Worm (Caenorhabditis elegans) whole organism, young adult: Measurements from ENCODE around the gene C25F6.6.

Experiments
- B0261.1 ChIP-seq: sonication (generic microtip); optimal IDR thresholded peaks from 2 replicates; lab custom pipeline; 2016; ENCODE audit warnings: mild to moderate bottlenecking, missing genetic modification characterization, moderate library complexity, missing compliant biosample characterization
- B0336.3 ChIP-seq: fragments of 200-800 bp; sonication (Bioruptor generic); IDR thresholded peaks from 2 replicates; pipeline ENCODE4 v1.3.6; 2022; ENCODE audit warnings: missing genetic modification characterization, missing compliant biosample characterization
- D2030.7 ChIP-seq: fragments of 200-800 bp; sonication (Bioruptor generic); IDR thresholded peaks from 2 replicates; pipeline ENCODE4 v1.3.6; 2022; ENCODE audit warnings: missing genetic modification reagents, missing genetic modification characterization, missing compliant biosample characterization
- F23B12.7 ChIP-seq: sonication (generic microtip); optimal IDR thresholded peaks from 2 replicates; lab custom pipeline; 2017; ENCODE audit warnings: missing genetic modification characterization, mild to moderate bottlenecking, missing compliant biosample characterization, antibody characterized with exemption, moderate library complexity; ENCODE audit not compliant: insufficient read depth
- F33H1.4 ChIP-seq: fragments of 200-800 bp; sonication (Bioruptor generic); IDR thresholded peaks from 2 replicates; pipeline ENCODE4 v1.3.6; 2022; ENCODE audit warnings: missing genetic modification reagents, missing genetic modification characterization, missing compliant biosample characterization
- F57A8.1 ChIP-seq: fragments of 200-800 bp; sonication (Bioruptor generic); optimal IDR thresholded peaks from 2 replicates; lab custom pipeline; 2018; ENCODE audit warnings: mild to moderate bottlenecking, missing genetic modification characterization, moderate library complexity, missing compliant biosample characterization
- T07F8.4 ChIP-seq: sonication (generic microtip); optimal IDR thresholded peaks from 2 replicates; lab custom pipeline; 2016; ENCODE audit warnings: mild to moderate bottlenecking, missing genetic modification characterization, moderate library complexity, missing compliant biosample characterization
- Y95B8A.8 ChIP-seq: fragments of 200-800 bp; sonication (Bioruptor generic); IDR thresholded peaks from 2 replicates; pipeline ENCODE4 v1.3.6; 2022; ENCODE audit warnings: missing genetic modification reagents, missing genetic modification characterization, missing compliant biosample characterization
- ama-1 ChIP-seq, 3 experiments: fragments of 150-350 bp in 1 of 3; sonication (generic microtip) in 2 of 3; optimal IDR thresholded peaks; 2 replicates each; lab custom pipeline; 2014 to 2018; ENCODE audit warnings: missing biosample characterization in 2 of 3, missing genetic modification characterization in 2 of 3, missing genetic modification reagents in 2 of 3
- aptf-2 ChIP-seq: fragments of 200-800 bp; sonication (Bioruptor generic); conservative IDR thresholded peaks from 2 replicates; pipeline ENCODE4 v1.3.6; 2022; ENCODE audit warnings: missing genetic modification reagents, missing genetic modification characterization, missing compliant biosample characterization
- atf-7 ChIP-seq: sonication (generic microtip); optimal IDR thresholded peaks from 2 replicates; lab custom pipeline; 2017; ENCODE audit warnings: mild to moderate bottlenecking, missing genetic modification characterization, missing compliant biosample characterization
- athp-1 ChIP-seq: sonication (generic microtip); optimal IDR thresholded peaks from 2 replicates; lab custom pipeline; 2017; ENCODE audit warnings: mild to moderate bottlenecking, missing genetic modification characterization, missing compliant biosample characterization
- attf-6 ChIP-seq: fragments of 200-800 bp; sonication (Bioruptor generic); IDR thresholded peaks from 2 replicates; pipeline ENCODE4 v1.3.6; 2022; ENCODE audit warnings: missing genetic modification reagents, missing genetic modification characterization, missing compliant biosample characterization
- cebp-1 ChIP-seq, 2 experiments: fragments of 200-800 bp in 1 of 2; sonication (Bioruptor generic) in 1 of 2; sonication (generic microtip) in 1 of 2; IDR thresholded peaks in 1 of 2; optimal IDR thresholded peaks in 1 of 2; 2 replicates each; pipeline versions ENCODE4 v1.3.6 to Lab custom; 2017 to 2022; ENCODE audit warnings: missing compliant biosample characterization in 2 of 2, missing genetic modification characterization in 2 of 2, mild to moderate bottlenecking in 1 of 2, missing genetic modification reagents in 1 of 2, moderate library complexity in 1 of 2
- cebp-2 ChIP-seq: fragments of 200-800 bp; sonication (Bioruptor generic); IDR thresholded peaks from 2 replicates; pipeline ENCODE4 v1.3.6; 2022; ENCODE audit warnings: missing genetic modification characterization, missing compliant biosample characterization
- ceh-58 ChIP-seq: fragments of 200-800 bp; sonication (Bioruptor generic); IDR thresholded peaks from 2 replicates; pipeline ENCODE4 v1.3.6; 2022; ENCODE audit warnings: missing genetic modification characterization, missing compliant biosample characterization
- chd-7 ChIP-seq: sonication (generic microtip); optimal IDR thresholded peaks from 2 replicates; lab custom pipeline; 2016; ENCODE audit warnings: mild to moderate bottlenecking, missing genetic modification characterization, moderate library complexity, missing compliant biosample characterization
- dox-1 ChIP-seq: fragments of 200-800 bp; sonication (Bioruptor generic); IDR thresholded peaks from 2 replicates; pipeline ENCODE4 v1.3.6; 2022; ENCODE audit warnings: missing genetic modification reagents, missing genetic modification characterization, missing compliant biosample characterization
- efl-1 ChIP-seq: fragments of 150-350 bp; optimal IDR thresholded peaks from 2 replicates; lab custom pipeline; 2014; ENCODE audit warnings: missing biosample characterization, missing genetic modification reagents, missing genetic modification characterization
- ekl-4 ChIP-seq: fragments of 200-800 bp; sonication (Bioruptor generic); IDR thresholded peaks from 2 replicates; pipeline ENCODE4 v1.3.6; 2022; ENCODE audit warnings: missing genetic modification reagents, missing genetic modification characterization, missing compliant biosample characterization
- fkh-3 ChIP-seq: sonication (generic microtip); optimal IDR thresholded peaks from 2 replicates; lab custom pipeline; 2016; ENCODE audit warnings: mild to moderate bottlenecking, missing genetic modification characterization, missing compliant biosample characterization
- gei-17 ChIP-seq: fragments of 200-800 bp; sonication (Bioruptor generic); optimal IDR thresholded peaks from 2 replicates; lab custom pipeline; 2018; ENCODE audit warnings: mild to moderate bottlenecking, missing genetic modification characterization, missing compliant biosample characterization
- him-1 ChIP-seq: sonication (generic microtip); optimal IDR thresholded peaks from 2 replicates; lab custom pipeline; 2016; ENCODE audit warnings: missing genotype, missing genetic modification reagents, missing genetic modification characterization, missing compliant biosample characterization
- hmg-20 ChIP-seq: fragments of 200-800 bp; sonication (Bioruptor generic); IDR thresholded peaks from 2 replicates; pipeline ENCODE4 v1.3.6; 2022; ENCODE audit warnings: missing genetic modification reagents, missing genetic modification characterization, missing compliant biosample characterization
- lin-35 ChIP-seq, 3 experiments: fragments of 150-350 bp in 2 of 3; sonication (generic microtip) in 1 of 3; optimal IDR thresholded peaks; 2 replicates each; lab custom pipeline; 2014 to 2018; ENCODE audit warnings: missing biosample characterization in 3 of 3, missing genetic modification characterization in 3 of 3, missing genetic modification reagents in 3 of 3
- madf-6 ChIP-seq: fragments of 200-800 bp; sonication (Bioruptor generic); IDR thresholded peaks from 2 replicates; pipeline ENCODE4 v1.3.6; 2022; ENCODE audit warnings: missing genetic modification reagents, missing genetic modification characterization, missing compliant biosample characterization
- madf-8 ChIP-seq: fragments of 200-800 bp; sonication (Bioruptor generic); conservative IDR thresholded peaks from 2 replicates; pipeline ENCODE4 v1.3.6; 2022; ENCODE audit warnings: missing genetic modification reagents, missing genetic modification characterization, missing compliant biosample characterization
- nhr-27 ChIP-seq: fragments of 200-800 bp; sonication (Bioruptor generic); optimal IDR thresholded peaks from 2 replicates; lab custom pipeline; 2018; ENCODE audit warnings: mild to moderate bottlenecking, missing genetic modification characterization, moderate library complexity, missing compliant biosample characterization
- nhr-80 ChIP-seq: sonication (generic microtip); optimal IDR thresholded peaks from 2 replicates; lab custom pipeline; 2016; ENCODE audit warnings: missing genetic modification characterization, missing compliant biosample characterization
- nhr-90 ChIP-seq: sonication (generic microtip); optimal IDR thresholded peaks from 2 replicates; lab custom pipeline; 2016; ENCODE audit warnings: missing genotype, mild to moderate bottlenecking, missing genetic modification characterization, missing compliant biosample characterization
- pha-4 ChIP-seq: fragments of 150-350 bp; sonication (generic microtip); optimal IDR thresholded peaks from 2 replicates; lab custom pipeline; 2014; ENCODE audit warnings: missing biosample characterization, missing genetic modification reagents, missing genetic modification characterization
- rec-8 ChIP-seq, 2 experiments: sonication (generic microtip); optimal IDR thresholded peaks; 2 replicates each; lab custom pipeline; 2016; ENCODE audit warnings: mild to moderate bottlenecking in 2 of 2, missing genetic modification characterization in 2 of 2, missing genetic modification reagents in 2 of 2, missing genotype in 2 of 2, missing biosample characterization in 1 of 2, missing compliant biosample characterization in 1 of 2, moderate library complexity in 1 of 2
- repo-1 ChIP-seq: sonication (generic microtip); optimal IDR thresholded peaks from 2 replicates; lab custom pipeline; 2017; ENCODE audit warnings: mild to moderate bottlenecking, missing genetic modification characterization, missing compliant biosample characterization
- snpc-3.4 ChIP-seq: sonication (generic microtip); optimal IDR thresholded peaks from 2 replicates; lab custom pipeline; 2017; ENCODE audit warnings: missing genetic modification characterization, mild to moderate bottlenecking, missing compliant biosample characterization, antibody characterized with exemption, moderate library complexity, missing genotype, missing genetic modification reagents
- snpc-4 ChIP-seq, 5 experiments: fragments of 150-350 bp in 1 of 5; sonication (generic microtip) in 4 of 5; optimal IDR thresholded peaks; 2 replicates each; lab custom pipeline; 2014 to 2018; ENCODE audit warnings: missing genetic modification characterization in 5 of 5, missing biosample characterization in 3 of 5, antibody characterized with exemption in 2 of 5, mild to moderate bottlenecking in 2 of 5, missing compliant biosample characterization in 2 of 5, missing genotype in 2 of 5, moderate library complexity in 2 of 5, missing genetic modification reagents in 1 of 5
- somi-1 ChIP-seq: fragments of 200-800 bp; sonication (Bioruptor generic); optimal IDR thresholded peaks from 2 replicates; lab custom pipeline; 2018; ENCODE audit warnings: mild to moderate bottlenecking, missing genetic modification characterization, missing compliant biosample characterization
- tbx-9 ChIP-seq: sonication (generic microtip); optimal IDR thresholded peaks from 2 replicates; lab custom pipeline; 2016; ENCODE audit warnings: borderline replicate concordance, missing genetic modification characterization, inconsistent platforms, missing compliant biosample characterization
- unc-62 ChIP-seq: fragments of 150-350 bp; optimal IDR thresholded peaks from 2 replicates; lab custom pipeline; 2014; ENCODE audit warnings: missing biosample characterization, missing genetic modification reagents, missing genetic modification characterization
- zfh-2 ChIP-seq: fragments of 200-800 bp; sonication (Bioruptor generic); conservative IDR thresholded peaks from 2 replicates; pipeline ENCODE4 v1.3.6; 2022; ENCODE audit warnings: missing genetic modification reagents, missing genetic modification characterization, missing compliant biosample characterization
- ztf-18 ChIP-seq: sonication (generic microtip); optimal IDR thresholded peaks from 2 replicates; lab custom pipeline; 2016; ENCODE audit warnings: missing genotype, mild to moderate bottlenecking, missing genetic modification characterization, missing compliant biosample characterization
- ztf-22 ChIP-seq: fragments of 200-800 bp; sonication (Bioruptor generic); optimal IDR thresholded peaks from 2 replicates; lab custom pipeline; 2018; ENCODE audit warnings: mild to moderate bottlenecking, missing genetic modification characterization, moderate library complexity, missing compliant biosample characterization
- ztf-25 ChIP-seq: fragments of 200-800 bp; sonication (Bioruptor generic); IDR thresholded peaks from 2 replicates; pipeline ENCODE4 v1.3.6; 2022; ENCODE audit warnings: missing genetic modification reagents, missing genetic modification characterization, missing compliant biosample characterization

Gene C25F6.6

DNA sequence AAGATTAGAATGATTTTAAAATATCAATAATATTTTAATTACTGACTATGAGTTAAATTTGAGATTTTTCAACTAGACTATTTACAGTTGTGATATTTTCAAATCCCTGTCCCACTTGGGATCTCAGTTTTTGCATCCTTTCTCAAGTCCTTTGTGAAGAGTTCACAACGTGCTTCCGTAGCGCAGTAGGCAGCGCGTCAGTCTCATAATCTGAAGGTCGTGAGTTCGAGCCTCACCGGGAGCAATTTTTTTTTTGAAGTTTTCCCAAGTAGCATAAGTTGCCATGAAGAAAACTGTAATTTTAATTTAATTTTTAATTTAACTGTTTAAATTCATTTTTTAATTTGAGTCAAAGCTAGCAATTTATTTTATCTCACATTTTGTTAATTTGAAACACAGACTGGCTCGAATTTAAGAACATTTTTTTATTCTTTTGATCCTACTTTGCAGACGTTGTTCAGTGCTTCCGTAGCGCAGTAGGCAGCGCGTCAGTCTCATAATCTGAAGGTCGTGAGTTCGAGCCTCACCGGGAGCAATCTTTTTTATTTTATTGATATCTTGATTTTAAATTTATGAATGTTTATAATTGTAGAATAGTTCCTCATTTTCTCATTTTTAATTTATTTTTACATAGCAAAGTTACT is 34.8 kb upstream of the C25F6.6 start (continued):
- TF ChIP-seq pha-4 (tag; lab: Kevin White, UChicago) = no peak
- TF ChIP-seq hmg-20 = no peak
- no peak for TF ChIP-seq ekl-4 (GFP tag; lab: Robert Waterston, UW)
- TF ChIP-seq attf-6 (GFP tag; lab: Robert Waterston, UW) = no peak
- TF ChIP-seq aptf-2 (GFP tag; lab: Robert Waterston, UW) = no peak
- no peak for TF ChIP-seq lin-35 (GFP tag; optimal IDR thresholded peaks at IDR 0.05; lab: Kevin White, UChicago)
- no peak for TF ChIP-seq cebp-2 (GFP tag; lab: Robert Waterston, UW)
- TF ChIP-seq dox-1 (GFP tag; lab: Robert Waterston, UW) = peak; percentile 62
- no peak for TF ChIP-seq nhr-27 (tag; lab: Kevin White, UChicago)
- TF ChIP-seq D2030.7 = peak; percentile 73; the same call in 1 of the 2 replicates
- TF ChIP-seq ztf-22 (GFP tag; lab: Kevin White, UChicago) = no peak
- TF ChIP-seq ztf-25 = 0 out of 2 replicates have a peak, but pooled peaks have one; percentile 28
- TF ChIP-seq somi-1 (GFP tag; lab: Kevin White, UChicago) = no peak
- TF ChIP-seq zfh-2 (GFP tag; lab: Robert Waterston, UW) = no peak
- TF ChIP-seq unc-62 (GFP tag; lab: Kevin White, UChicago) = no peak
- no peak for TF ChIP-seq F33H1.4
- TF ChIP-seq ama-1 (optimal IDR thresholded peaks at IDR 0.05; lab: Kevin White, UChicago) = no peak
- TF ChIP-seq ama-1 (GFP tag; optimal IDR thresholded peaks at IDR 0.05; lab: Kevin White, UChicago) = no peak
- TF ChIP-seq snpc-3.4 (tag; lab: Kevin White, UChicago) = peak; percentile 63
- TF ChIP-seq efl-1 = no peak
- no peak for TF ChIP-seq F57A8.1 (GFP tag; lab: Kevin White, UChicago)
- TF ChIP-seq chd-7 = no peak
- no peak for TF ChIP-seq madf-8
- no peak for TF ChIP-seq ceh-58 (GFP tag; lab: Robert Waterston, UW)
- TF ChIP-seq nhr-90 = peak; percentile 60
- TF ChIP-seq repo-1 = no peak
- TF ChIP-seq gei-17 (GFP tag; lab: Kevin White, UChicago) = no peak
- TF ChIP-seq Y95B8A.8 (GFP tag; lab: Robert Waterston, UW) = no peak
- no peak for TF ChIP-seq B0336.3 (GFP tag; lab: Robert Waterston, UW)
- TF ChIP-seq rec-8 (tag; optimal IDR thresholded peaks at IDR 0.05; lab: Kevin White, UChicago) = peak in 1 of 2 experiments; percentile 13
- no peak for TF ChIP-seq T07F8.4
- no peak for TF ChIP-seq madf-6
- no peak for TF ChIP-seq tbx-9 (tag; lab: Kevin White, UChicago)
- TF ChIP-seq him-1 (tag; lab: Kevin White, UChicago) = peak; percentile 68
- no peak for TF ChIP-seq atf-7
- TF ChIP-seq B0261.1 = peak; percentile 78
- TF ChIP-seq F23B12.7 (tag; lab: Kevin White, UChicago) = no peak
- TF ChIP-seq fkh-3 (tag; lab: Kevin White, UChicago) = no peak

DNA sequence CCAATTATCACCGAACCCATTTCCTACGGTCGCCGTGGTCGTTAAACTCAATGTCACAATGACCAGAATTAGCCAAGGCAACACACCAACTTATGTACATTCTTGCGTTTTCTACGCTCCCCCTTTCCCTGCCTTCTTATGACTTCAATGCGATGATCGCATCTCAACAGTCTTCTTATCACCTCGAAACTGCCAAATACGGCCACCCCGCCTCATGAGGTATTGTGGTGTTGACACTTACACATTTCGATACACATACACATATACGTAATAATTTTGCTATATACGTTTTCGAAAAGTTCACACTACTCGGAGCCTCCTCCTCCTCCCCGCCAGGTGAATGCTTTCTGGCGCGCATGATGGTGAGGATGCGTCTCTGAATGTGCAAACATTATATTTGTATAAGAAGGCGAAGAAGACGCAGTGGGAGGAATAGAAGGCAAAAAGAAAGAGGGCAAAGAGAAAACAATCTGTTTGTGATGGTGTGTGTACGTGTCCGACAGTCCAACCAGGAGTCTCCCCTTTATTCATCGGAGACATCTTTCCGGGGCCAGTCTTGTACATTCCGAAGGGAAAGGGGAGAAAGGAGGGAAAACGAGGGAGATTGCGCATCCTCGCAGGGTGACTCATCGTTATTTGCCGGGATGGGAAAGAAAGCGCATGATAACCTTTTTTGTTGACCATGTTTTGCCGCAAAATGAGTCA is 29.4 kb upstream of the C25F6.6 start:
- TF ChIP-seq ceh-58 (GFP tag; lab: Robert Waterston, UW) (no peak), dox-1 (GFP tag; lab: Robert Waterston, UW) (peak; percentile 18; the same call in 1 of the 2 replicates), nhr-80 (tag; lab: Kevin White, UChicago) (peak; percentile 65), ztf-18 (no peak), snpc-4 (GFP tag; optimal IDR thresholded peaks at IDR 0.05; lab: Kevin White, UChicago) (no peak), snpc-4 (tag; optimal IDR thresholded peaks at IDR 0.05; lab: Kevin White, UChicago) (peak in 1 of 4 experiments; percentile 18), cebp-1 (GFP tag; IDR thresholded peaks at IDR 0.05; lab: Robert Waterston, UW) (0 out of 2 replicates have a peak, but pooled peaks have one; percentile 12), cebp-1 (tag; optimal IDR thresholded peaks at IDR 0.05; lab: Kevin White, UChicago) (no peak), athp-1 (tag; lab: Kevin White, UChicago) (no peak), zfh-2 (GFP tag; lab: Robert Waterston, UW) (peak; percentile 70; the same call in 1 of the 2 replicates)
- TF ChIP-seq, all 124 proteins: peak for 5
